Worm (Caenorhabditis elegans) whole organism, late embryonic: ENCODE data around the gene K02F6.7.
"Not testable (repeated sequence)": the region's sequence is repeated elsewhere in the genome, so short reads cannot be mapped to it uniquely, and the experiment has no call there.

Source experiments
- F13H6.1 ChIP-seq: sonication (generic microtip); optimal IDR thresholded peaks from 2 replicates; lab custom pipeline; 2016; ENCODE audit warnings: missing genetic modification characterization, missing compliant biosample characterization
- K02D7.2 ChIP-seq: sonication (generic microtip); optimal IDR thresholded peaks from 2 replicates; lab custom pipeline; 2017; ENCODE audit warnings: mild to moderate bottlenecking, missing genetic modification characterization, missing compliant biosample characterization
- K09A11.1 ChIP-seq: sonication (generic microtip); optimal IDR thresholded peaks from 2 replicates; lab custom pipeline; 2017; ENCODE audit warnings: antibody characterized with exemption, mild to moderate bottlenecking, missing genetic modification characterization, missing compliant biosample characterization; ENCODE audit not compliant: insufficient read depth
- Y22D7AL.16 ChIP-seq: sonication (generic microtip); optimal IDR thresholded peaks from 2 replicates; lab custom pipeline; 2016; ENCODE audit warnings: missing genetic modification characterization, missing compliant biosample characterization
- ahr-1 ChIP-seq: sonication (generic microtip); optimal IDR thresholded peaks from 2 replicates; lab custom pipeline; 2016; ENCODE audit warnings: missing genetic modification characterization, missing compliant biosample characterization
- ama-1 ChIP-seq: fragments of 150-350 bp; optimal IDR thresholded peaks from 2 replicates; lab custom pipeline; 2014
- ceh-14 ChIP-seq: sonication (generic microtip); optimal IDR thresholded peaks from 2 replicates; lab custom pipeline; 2016; ENCODE audit warnings: missing genotype, missing genetic modification characterization, missing compliant biosample characterization
- ceh-18 ChIP-seq: sonication (generic microtip); optimal IDR thresholded peaks from 2 replicates; lab custom pipeline; 2016; ENCODE audit warnings: missing genetic modification characterization, missing compliant biosample characterization
- ceh-2 ChIP-seq: sonication (generic microtip); optimal IDR thresholded peaks from 2 replicates; lab custom pipeline; 2016; ENCODE audit warnings: missing genotype, missing genetic modification characterization, missing compliant biosample characterization
- ceh-22 ChIP-seq: sonication (generic microtip); optimal IDR thresholded peaks from 2 replicates; lab custom pipeline; 2017; ENCODE audit warnings: missing biosample characterization, missing genetic modification characterization
- ceh-31 ChIP-seq: sonication (generic microtip); optimal IDR thresholded peaks from 2 replicates; lab custom pipeline; 2016; ENCODE audit warnings: missing genetic modification characterization, missing compliant biosample characterization
- ceh-45 ChIP-seq: fragments of 200-800 bp; sonication (Bioruptor generic); IDR thresholded peaks from 2 replicates; pipeline ENCODE4 v1.3.6; 2022; ENCODE audit warnings: missing genetic modification reagents, missing genetic modification characterization, missing compliant biosample characterization
- ceh-48 ChIP-seq: sonication (generic microtip); optimal IDR thresholded peaks from 2 replicates; lab custom pipeline; 2016; ENCODE audit warnings: missing genetic modification characterization, inconsistent platforms, missing compliant biosample characterization
- dmd-4 ChIP-seq: sonication (generic microtip); optimal IDR thresholded peaks from 2 replicates; lab custom pipeline; 2016; ENCODE audit warnings: borderline replicate concordance, missing genetic modification characterization, missing compliant biosample characterization
- dve-1 ChIP-seq: sonication (generic microtip); optimal IDR thresholded peaks from 2 replicates; lab custom pipeline; 2017; ENCODE audit warnings: antibody characterized with exemption, mild to moderate bottlenecking, missing genetic modification characterization, missing compliant biosample characterization
- elt-2 ChIP-seq: sonication (generic microtip); optimal IDR thresholded peaks from 2 replicates; lab custom pipeline; 2016; ENCODE audit warnings: missing genetic modification reagents, missing genetic modification characterization, missing compliant biosample characterization
- ets-4 ChIP-seq: sonication (generic microtip); optimal IDR thresholded peaks from 2 replicates; lab custom pipeline; 2016; ENCODE audit warnings: missing genetic modification characterization, missing compliant biosample characterization
- hlh-15 ChIP-seq: sonication (generic microtip); optimal IDR thresholded peaks from 2 replicates; lab custom pipeline; 2016; ENCODE audit warnings: missing genetic modification characterization, missing compliant biosample characterization
- hlh-6 ChIP-seq: sonication (generic microtip); optimal IDR thresholded peaks from 2 replicates; lab custom pipeline; 2016; ENCODE audit warnings: missing genotype, missing genetic modification characterization, missing compliant biosample characterization
- lim-6 ChIP-seq: sonication (generic microtip); optimal IDR thresholded peaks from 2 replicates; lab custom pipeline; 2016; ENCODE audit warnings: missing genetic modification characterization, missing compliant biosample characterization
- madf-2 ChIP-seq: sonication (generic microtip); optimal IDR thresholded peaks from 2 replicates; lab custom pipeline; 2017; ENCODE audit warnings: missing genetic modification characterization, missing compliant biosample characterization
- mec-3 ChIP-seq: sonication (generic microtip); optimal IDR thresholded peaks from 2 replicates; lab custom pipeline; 2016; ENCODE audit warnings: borderline replicate concordance, missing genetic modification characterization, missing compliant biosample characterization
- nhr-11 ChIP-seq: fragments of 150-350 bp; optimal IDR thresholded peaks from 2 replicates; lab custom pipeline; 2014; ENCODE audit warnings: missing biosample characterization, missing genetic modification characterization
- npax-4 ChIP-seq: sonication (generic microtip); optimal IDR thresholded peaks from 2 replicates; lab custom pipeline; 2016; ENCODE audit warnings: missing genetic modification characterization, missing compliant biosample characterization
- odd-2 ChIP-seq: sonication (generic microtip); optimal IDR thresholded peaks from 2 replicates; lab custom pipeline; 2017; ENCODE audit warnings: antibody characterized with exemption, mild to moderate bottlenecking, missing genetic modification characterization, missing compliant biosample characterization
- pag-3 ChIP-seq: sonication (generic microtip); optimal IDR thresholded peaks from 2 replicates; lab custom pipeline; 2016; ENCODE audit warnings: missing compliant biosample characterization, missing genetic modification characterization, borderline replicate concordance
- pat-9 ChIP-seq: fragments of 200-800 bp; sonication (Bioruptor generic); optimal IDR thresholded peaks from 2 replicates; lab custom pipeline; 2018; ENCODE audit warnings: mild to moderate bottlenecking, missing genetic modification characterization, moderate library complexity, missing compliant biosample characterization
- rnt-1 ChIP-seq: sonication (generic microtip); optimal IDR thresholded peaks from 2 replicates; lab custom pipeline; 2016; ENCODE audit warnings: missing genetic modification characterization, missing compliant biosample characterization
- tbx-7 ChIP-seq: sonication (generic microtip); optimal IDR thresholded peaks from 2 replicates; lab custom pipeline; 2016; ENCODE audit warnings: missing genotype, missing genetic modification characterization, missing compliant biosample characterization
- unc-55 ChIP-seq: sonication (generic microtip); optimal IDR thresholded peaks from 2 replicates; lab custom pipeline; 2017; ENCODE audit warnings: missing biosample characterization, missing genetic modification reagents, missing genetic modification characterization
- zip-5 ChIP-seq: sonication (generic microtip); optimal IDR thresholded peaks from 2 replicates; lab custom pipeline; 2016; ENCODE audit warnings: missing genetic modification characterization, missing compliant biosample characterization
- ztf-16 ChIP-seq: sonication (generic microtip); optimal IDR thresholded peaks from 2 replicates; lab custom pipeline; 2017; ENCODE audit warnings: missing genetic modification characterization, missing compliant biosample characterization

Gene K02F6.7

DNA sequence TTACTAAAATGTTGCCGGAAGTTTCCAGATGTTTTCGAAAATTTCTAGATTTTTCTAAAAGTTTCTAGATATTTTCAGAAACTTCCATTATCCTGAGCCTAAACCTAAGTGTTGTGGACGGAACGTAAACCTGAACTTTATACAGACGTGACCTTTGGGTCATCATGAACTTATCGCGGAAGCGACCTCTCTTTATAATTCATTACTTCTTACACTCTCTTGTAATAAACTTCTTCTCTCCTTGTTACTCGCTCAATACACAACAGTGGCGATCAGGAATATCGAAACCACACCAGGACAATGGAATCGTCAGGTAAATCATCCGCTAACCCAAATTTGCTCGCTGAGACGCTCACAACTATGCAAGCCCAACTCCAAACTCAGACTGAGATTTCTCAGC lies 16.0 kb upstream of the K02F6.7 start, which contains the start of gene K02F6.1:
Gene K02F6.1 (plus strand): TSS at position 301 of the 400 bp plus-strand sequence.
- TF ChIP-seq nhr-11, F13H6.1, ets-4 (tag; lab: Kevin White, UChicago): not testable (repeated sequence)
- TF ChIP-seq, all 69 proteins: peak for 0; not testable (repeated sequence) for 69

DNA sequence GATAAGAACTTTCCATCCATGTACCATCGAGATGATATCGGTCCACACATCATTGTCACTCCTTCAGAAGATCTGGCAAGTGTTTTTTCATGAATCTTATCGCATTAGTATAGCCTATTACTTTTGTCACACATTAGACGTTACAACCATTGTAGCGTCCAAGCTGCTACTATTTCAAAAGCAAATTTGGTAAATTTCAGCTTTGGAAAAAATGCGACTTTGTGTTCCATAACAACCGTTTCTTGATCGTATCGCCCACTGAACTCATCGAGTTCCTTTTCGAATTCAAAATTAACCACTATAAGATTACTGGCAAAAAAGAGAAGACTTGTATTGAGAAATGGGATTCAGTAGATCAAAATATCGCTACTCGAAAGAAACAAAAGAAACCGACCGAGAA lies 15.4 kb upstream of the K02F6.7 start:
- TF ChIP-seq ceh-48 (tag; lab: Kevin White, UChicago) (no peak), F13H6.1 (tag; lab: Kevin White, UChicago) (no peak), ztf-16 (no peak)

ce11 chrII:2545925-2546324 lies 8.3 kb upstream of the K02F6.7 start, which contains the start of gene K02F6.3:
Gene K02F6.3, plus strand, starts transcription at chrII:2546225.
- TF ChIP-seq ahr-1 (tag; lab: Kevin White, UChicago) (no peak), ceh-31 (no peak), rnt-1 (no peak), K02D7.2 (tag; lab: Kevin White, UChicago) (no peak), madf-2 (tag; lab: Kevin White, UChicago) (no peak), K09A11.1 (tag; lab: Kevin White, UChicago) (no peak), npax-4 (tag; lab: Kevin White, UChicago) (no peak), ceh-22 (tag; lab: Kevin White, UChicago) (no peak), ceh-2 (tag; lab: Kevin White, UChicago) (no peak)
- TF ChIP-seq, all 69 proteins: peak for 0

ce11 chrII:2538194-2538593 lies 540 bp upstream of the K02F6.7 start, which contains the start of gene K02F6.4:
Gene K02F6.4, plus strand, starts transcription at chrII:2538494.
- no peak for TF ChIP-seq mec-3

ce11 chrII:2534952-2535351 lies 2.7 kb downstream of the K02F6.7 start, which contains the start of gene K02F6.8:
Gene K02F6.8, minus strand, starts transcription at chrII:2535052.
- TF ChIP-seq K02D7.2 (tag; lab: Kevin White, UChicago); dmd-4; Y22D7AL.16 (tag; lab: Kevin White, UChicago): not testable (repeated sequence)

ce11 chrII:2534459-2534858 lies 3.2 kb downstream of the K02F6.7 start, which contains the start of gene K02F6.5:
Gene K02F6.5, plus strand, starts transcription at chrII:2534759.
- TF ChIP-seq ama-1 (lab: Kevin White, UChicago); ceh-45; dve-1: not testable (repeated sequence)

ce11 chrII:2530496-2530895 lies 7.2 kb downstream of the K02F6.7 start, which contains the start of gene K02F6.6:
Gene K02F6.6, plus strand, starts transcription at chrII:2530796.
- TF ChIP-seq unc-55 (GFP tag; lab: Kevin White, UChicago) (no peak), tbx-7 (tag; lab: Kevin White, UChicago) (no peak), ama-1 (lab: Kevin White, UChicago) (no peak), pat-9 (tag; lab: Kevin White, UChicago) (no peak), elt-2 (tag; lab: Kevin White, UChicago) (no peak), ceh-2 (tag; lab: Kevin White, UChicago) (no peak), madf-2 (tag; lab: Kevin White, UChicago) (no peak), hlh-15 (no peak), dve-1 (no peak), K02D7.2 (tag; lab: Kevin White, UChicago) (no peak), Y22D7AL.16 (tag; lab: Kevin White, UChicago) (no peak), ceh-18 (tag; lab: Kevin White, UChicago) (no peak), zip-5 (tag; lab: Kevin White, UChicago) (no peak), pag-3 (no peak), dmd-4 (no peak), ceh-14 (tag; lab: Kevin White, UChicago) (no peak), hlh-6 (tag; lab: Kevin White, UChicago) (no peak), lim-6 (tag; lab: Kevin White, UChicago) (no peak), odd-2 (no peak), F13H6.1 (tag; lab: Kevin White, UChicago) (no peak)
